Worm (Caenorhabditis elegans): ENCODE results near the gene F18E9.3.
"Not testable (repeated sequence)": the region's sequence is repeated elsewhere in the genome, so short reads cannot be mapped to it uniquely, and the experiment has no call there.

Gene F18E9.3

DNA sequence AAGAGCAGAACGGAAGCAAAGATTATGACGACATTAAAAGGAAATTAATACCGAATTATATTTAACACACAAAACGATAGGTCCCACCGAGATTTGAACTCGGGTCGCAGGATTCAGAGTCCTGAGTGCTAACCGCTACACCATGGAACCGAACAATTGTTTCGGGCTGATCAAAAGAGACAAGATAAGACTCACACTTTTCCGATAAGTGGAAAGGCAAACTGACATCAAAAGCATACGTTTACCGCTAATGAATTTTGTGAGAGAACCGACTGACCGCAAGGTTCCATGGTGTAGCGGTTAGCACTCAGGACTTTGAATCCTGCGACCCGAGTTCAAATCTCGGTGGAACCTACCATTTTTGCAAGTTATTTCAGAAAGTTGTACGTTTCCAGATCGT is 22.8 kb downstream of the F18E9.3 start (continued):
- TF ChIP-seq lin-14 (GFP tag; optimal IDR thresholded peaks at IDR 0.05) (peak; percentile 26), vab-15 (tag; optimal IDR thresholded peaks at IDR 0.05) (no peak), efl-3 (GFP tag; optimal IDR thresholded peaks at IDR 0.05) (no peak), C16A3.4 (tag; optimal IDR thresholded peaks at IDR 0.05) (peak; percentile 9), pqm-1 (tag; optimal IDR thresholded peaks at IDR 0.05) (no peak), C34B4.2 (tag; optimal IDR thresholded peaks at IDR 0.05) (no peak), nhr-47 (tag; optimal IDR thresholded peaks at IDR 0.05) (peak; percentile 54), hlh-4 (tag; optimal IDR thresholded peaks at IDR 0.05) (no peak), nhr-71 (tag; optimal IDR thresholded peaks at IDR 0.05) (peak; percentile 48), sptf-1 (tag; optimal IDR thresholded peaks at IDR 0.05) (no peak), elt-2 (tag; optimal IDR thresholded peaks at IDR 0.05) (peak; percentile 33), lsy-2 (tag; optimal IDR thresholded peaks at IDR 0.05) (peak; percentile 6 to 39), ceh-90 (tag; optimal IDR thresholded peaks at IDR 0.05) (no peak), hpl-2 (GFP tag; optimal IDR thresholded peaks at IDR 0.05) (no peak), pax-3 (tag; optimal IDR thresholded peaks at IDR 0.05) (no peak)

DNA sequence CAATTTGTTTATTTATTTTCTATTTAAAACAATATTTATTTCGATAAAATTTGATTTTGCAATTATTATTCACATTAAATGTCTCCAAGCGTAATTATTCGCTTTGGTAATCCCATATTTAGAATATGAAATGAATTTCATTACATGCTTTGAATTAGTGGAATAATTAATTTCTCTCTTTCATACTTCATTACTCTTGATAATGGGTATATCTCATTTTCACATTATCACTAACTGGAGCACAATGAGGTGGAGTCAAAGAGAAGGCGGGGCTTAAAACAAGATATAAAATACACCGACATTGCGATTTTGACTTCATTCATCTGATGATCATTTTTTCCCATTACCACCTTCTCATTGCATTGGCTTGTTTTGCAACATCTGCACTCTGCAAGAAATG is 24.7 kb downstream of the F18E9.3 start, which contains the start of gene K01A12.4:
K01A12.4 (plus strand) TSS at position 301 of the 400 bp plus-strand sequence.
- not testable (repeated sequence) for TF ChIP-seq ztf-11, nhr-77, tbx-2 (tag; optimal IDR thresholded peaks at IDR 0.05)

DNA sequence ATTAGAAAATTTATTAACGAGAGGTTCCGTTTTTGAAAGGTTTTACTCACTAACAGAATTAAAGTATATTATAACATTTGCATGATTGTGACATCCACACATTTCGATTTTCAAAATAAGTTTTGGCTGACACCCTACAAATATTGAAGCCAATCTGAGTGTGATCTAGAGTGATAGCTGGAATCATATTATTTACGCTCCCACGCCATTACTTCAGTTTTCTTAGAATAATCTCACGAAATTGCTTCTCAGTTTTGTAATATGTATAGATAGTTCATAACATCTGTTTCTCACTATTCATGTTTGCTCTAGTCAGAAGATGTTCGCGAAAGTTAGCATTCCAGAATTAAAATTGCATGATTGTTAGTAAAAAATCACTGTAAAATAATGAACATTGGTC is 26.3 kb downstream of the F18E9.3 start:
- TF ChIP-seq egl-13 (tag; optimal IDR thresholded peaks at IDR 0.05) (no peak), mep-1 (tag; optimal IDR thresholded peaks at IDR 0.05) (no peak), fkh-8 (tag; optimal IDR thresholded peaks at IDR 0.05) (peak; percentile 55), nhr-71 (tag; optimal IDR thresholded peaks at IDR 0.05) (no peak), aha-1 (tag; optimal IDR thresholded peaks at IDR 0.05) (no peak), dsc-1 (tag; optimal IDR thresholded peaks at IDR 0.05) (peak; percentile 30)

DNA sequence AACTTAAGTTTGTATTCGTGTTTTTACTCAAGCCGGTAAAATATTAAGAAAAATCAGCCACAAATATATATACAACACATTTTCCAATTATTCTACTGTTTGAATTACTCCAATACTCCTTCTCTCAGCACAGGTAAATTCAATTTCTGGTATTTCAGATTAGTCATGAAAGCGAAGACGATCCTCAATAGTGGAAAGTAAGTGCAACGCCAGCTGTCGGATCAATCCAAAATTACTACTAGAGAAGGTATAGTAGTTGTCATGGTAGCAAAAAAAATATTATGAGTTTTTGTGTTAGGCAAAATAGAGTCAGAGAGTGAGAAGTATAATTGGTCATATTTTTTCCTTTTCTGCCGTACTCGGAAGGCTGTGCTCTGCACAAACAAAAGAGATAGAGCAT is 27.1 kb downstream of the F18E9.3 start, which contains the start of gene K01A12.2:
K01A12.2 (plus strand) TSS at position 301 of the 400 bp plus-strand sequence.
- TF ChIP-seq sox-4 (tag; optimal IDR thresholded peaks at IDR 0.05) (no peak), efl-1 (optimal IDR thresholded peaks at IDR 0.05) (no peak), efl-1 (GFP tag; optimal IDR thresholded peaks at IDR 0.05 in 1 of 2) (no peak), nhr-85 (tag) (no peak), snu-23 (GFP tag; optimal IDR thresholded peaks at IDR 0.05) (no peak), lin-13 (GFP tag; optimal IDR thresholded peaks at IDR 0.05) (no peak), ets-5 (GFP tag; IDR thresholded peaks at IDR 0.05) (no peak), grh-1 (GFP tag; IDR thresholded peaks at IDR 0.05) (no peak), egl-27 (tag; optimal IDR thresholded peaks at IDR 0.05) (no peak)

DNA sequence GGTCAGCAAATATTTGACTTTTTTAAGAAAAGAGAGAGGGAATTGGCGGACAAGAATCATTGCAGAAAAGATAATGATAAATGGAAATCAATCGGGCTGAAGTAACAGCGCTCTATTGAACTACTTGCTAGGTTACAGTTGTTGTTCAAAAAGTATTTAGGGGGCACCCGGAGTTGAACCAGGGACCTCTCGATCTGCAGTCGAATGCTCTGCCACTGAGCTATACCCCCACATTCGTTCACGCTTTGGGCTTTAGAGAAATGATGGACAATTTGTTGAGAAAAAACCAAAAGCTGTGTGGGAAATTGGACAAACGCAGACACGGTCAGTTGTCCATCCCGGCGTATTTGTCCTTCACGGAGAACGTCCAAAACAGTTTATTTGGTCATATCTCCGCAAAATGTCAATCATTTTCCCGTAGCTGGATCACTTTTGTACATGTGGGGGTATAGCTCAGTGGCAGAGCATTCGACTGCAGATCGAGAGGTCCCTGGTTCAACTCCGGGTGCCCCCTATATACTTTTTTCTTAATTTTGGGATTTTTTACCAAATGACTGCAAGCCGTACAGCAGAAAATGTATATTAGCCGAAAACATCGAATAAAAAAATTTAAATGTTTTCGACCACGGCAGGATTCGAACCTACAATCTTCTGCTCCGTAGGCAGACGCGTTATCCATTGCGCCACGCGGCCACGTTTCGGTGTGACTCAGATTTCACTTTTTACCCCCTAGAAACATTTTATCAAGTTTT is 38.1 kb downstream of the F18E9.3 start:
- peak; percentile 45 for TF ChIP-seq rnt-1 (tag; optimal IDR thresholded peaks at IDR 0.05)
- TF ChIP-seq efl-1 (optimal IDR thresholded peaks at IDR 0.05) = no peak
- peak in 1 of 2 experiments; percentile 80 for TF ChIP-seq efl-1 (GFP tag; optimal IDR thresholded peaks at IDR 0.05 in 1 of 2)
- TF ChIP-seq nhr-77 (tag; optimal IDR thresholded peaks at IDR 0.05) = peak; percentile 18
- no peak for TF ChIP-seq nhr-237 (tag; optimal IDR thresholded peaks at IDR 0.05)
- no peak for TF ChIP-seq tlp-1 (tag; optimal IDR thresholded peaks at IDR 0.05)
- TF ChIP-seq nhr-90 (tag; optimal IDR thresholded peaks at IDR 0.05; ENCODE audit: poor library complexity) = peak; percentile 22
- TF ChIP-seq nhr-71 (tag; optimal IDR thresholded peaks at IDR 0.05) = peak; percentile 8
- no peak for TF ChIP-seq hlh-17 (GFP tag; optimal IDR thresholded peaks at IDR 0.05; ENCODE audit: borderline replicate concordance)
- TF ChIP-seq snu-23 (GFP tag; optimal IDR thresholded peaks at IDR 0.05) = peak; percentile 14
- TF ChIP-seq nhr-85 (tag) = peak; percentile 27
- peak; percentile 14 for TF ChIP-seq nhr-47 (tag; optimal IDR thresholded peaks at IDR 0.05)
